Worm (Caenorhabditis elegans) whole organism, L3 larva: ENCODE results near the gene fbxc-17.
"Not testable (repeated sequence)": the region's sequence is repeated elsewhere in the genome, so short reads cannot be mapped to it uniquely, and the experiment has no call there.

ENCODE experiments used
- R02D3.7 ChIP-seq: fragments of 150-350 bp; optimal IDR thresholded peaks from 2 replicates; lab custom pipeline; 2014; ENCODE audit warnings: missing biosample characterization, missing genetic modification characterization
- ZK546.5 ChIP-seq: sonication (generic microtip); optimal IDR thresholded peaks from 2 replicates; lab custom pipeline; 2017; ENCODE audit warnings: missing biosample characterization, missing genetic modification characterization
- ceh-16 ChIP-seq: sonication (generic microtip); optimal IDR thresholded peaks from 2 replicates; lab custom pipeline; 2017; ENCODE audit warnings: missing biosample characterization, missing genetic modification characterization
- ceh-9 ChIP-seq: sonication (generic microtip); optimal IDR thresholded peaks from 2 replicates; lab custom pipeline; 2018; ENCODE audit warnings: missing biosample characterization, missing genetic modification characterization
- daf-12 ChIP-seq: fragments of 150-350 bp; optimal IDR thresholded peaks from 2 replicates; lab custom pipeline; 2014; ENCODE audit warnings: missing biosample characterization, missing genetic modification reagents, missing genetic modification characterization
- egl-27 ChIP-seq: sonication (generic microtip); optimal IDR thresholded peaks from 4 replicates; lab custom pipeline; 2017; ENCODE audit warnings: missing biosample characterization, missing genetic modification reagents, missing genetic modification characterization
- egl-5 ChIP-seq: fragments of 150-350 bp; optimal IDR thresholded peaks from 2 replicates; lab custom pipeline; 2017; ENCODE audit warnings: missing biosample characterization, missing genetic modification reagents, missing genetic modification characterization, inconsistent platforms
- elt-1 ChIP-seq: fragments of 150-350 bp; optimal IDR thresholded peaks from 2 replicates; lab custom pipeline; 2014; ENCODE audit warnings: missing biosample characterization, missing genetic modification characterization
- elt-3 ChIP-seq, 3 experiments: fragments of 150-350 bp in 1 of 3; sonication (generic microtip) in 2 of 3; optimal IDR thresholded peaks; 2 replicates in 2 of 3; 4 replicates in 1 of 3; lab custom pipeline; 2014 to 2017; ENCODE audit warnings: missing biosample characterization in 3 of 3, missing genetic modification characterization in 3 of 3
- eor-1 ChIP-seq, 2 experiments: fragments of 150-350 bp; optimal IDR thresholded peaks; 2 replicates each; lab custom pipeline; 2014 to 2018; ENCODE audit warnings: missing biosample characterization in 2 of 2, missing genetic modification characterization in 2 of 2
- fkh-10 ChIP-seq: sonication (generic microtip); optimal IDR thresholded peaks from 2 replicates; lab custom pipeline; 2017; ENCODE audit warnings: missing biosample characterization, missing genetic modification reagents, missing genetic modification characterization
- fos-1 ChIP-seq: fragments of 150-350 bp; optimal IDR thresholded peaks from 2 replicates; lab custom pipeline; 2014; ENCODE audit warnings: missing biosample characterization, missing genetic modification characterization
- jun-1 ChIP-seq: fragments of 150-350 bp; optimal IDR thresholded peaks from 2 replicates; lab custom pipeline; 2014; ENCODE audit warnings: missing biosample characterization, missing genetic modification reagents, missing genetic modification characterization
- lin-39 ChIP-seq: fragments of 150-350 bp; optimal IDR thresholded peaks from 2 replicates; lab custom pipeline; 2018; ENCODE audit warnings: missing biosample characterization, missing genetic modification reagents, missing genetic modification characterization
- mdl-1 ChIP-seq: fragments of 150-350 bp; optimal IDR thresholded peaks from 2 replicates; lab custom pipeline; 2014; ENCODE audit warnings: missing biosample characterization, missing genetic modification characterization
- nhr-12 ChIP-seq: fragments of 150-350 bp; optimal IDR thresholded peaks from 2 replicates; lab custom pipeline; 2014; ENCODE audit warnings: missing biosample characterization, missing genetic modification characterization
- nhr-23 ChIP-seq: fragments of 150-350 bp; optimal IDR thresholded peaks from 2 replicates; lab custom pipeline; 2014; ENCODE audit warnings: missing biosample characterization, missing genetic modification reagents, missing genetic modification characterization
- nhr-237 ChIP-seq: fragments of 150-350 bp; optimal IDR thresholded peaks from 2 replicates; lab custom pipeline; 2014; ENCODE audit warnings: missing biosample characterization, missing genetic modification characterization
- nhr-25 ChIP-seq: sonication (generic microtip); optimal IDR thresholded peaks from 2 replicates; lab custom pipeline; 2017; ENCODE audit warnings: missing biosample characterization, missing genetic modification characterization
- nhr-43 ChIP-seq: sonication (generic microtip); optimal IDR thresholded peaks from 2 replicates; lab custom pipeline; 2016; ENCODE audit warnings: mild to moderate bottlenecking, missing genetic modification characterization, missing compliant biosample characterization; ENCODE audit not compliant: poor library complexity, severe bottlenecking
- nhr-67 ChIP-seq: fragments of 150-350 bp; optimal IDR thresholded peaks from 2 replicates; lab custom pipeline; 2014; ENCODE audit warnings: missing biosample characterization, missing genetic modification characterization
- nhr-76 ChIP-seq: fragments of 150-350 bp; sonication (generic microtip); optimal IDR thresholded peaks from 5 replicates; lab custom pipeline; 2014; ENCODE audit warnings: missing biosample characterization, missing genetic modification characterization
- nhr-77 ChIP-seq: fragments of 150-350 bp; optimal IDR thresholded peaks from 2 replicates; lab custom pipeline; 2014; ENCODE audit warnings: missing biosample characterization, missing genetic modification characterization
- sea-2 ChIP-seq: fragments of 150-350 bp; sonication (generic microtip); optimal IDR thresholded peaks from 4 replicates; lab custom pipeline; 2014; ENCODE audit warnings: missing biosample characterization, missing genetic modification reagents, missing genetic modification characterization
- skn-1 ChIP-seq: fragments of 150-350 bp; optimal IDR thresholded peaks from 2 replicates; lab custom pipeline; 2014; ENCODE audit warnings: missing biosample characterization, missing genetic modification characterization
- snpc-4 ChIP-seq: fragments of 150-350 bp; optimal IDR thresholded peaks from 2 replicates; lab custom pipeline; 2014; ENCODE audit warnings: missing biosample characterization, missing genetic modification characterization
- tbx-2 ChIP-seq: sonication (generic microtip); optimal IDR thresholded peaks from 2 replicates; lab custom pipeline; 2016; ENCODE audit warnings: mild to moderate bottlenecking, missing genetic modification characterization, missing compliant biosample characterization
- unc-62 ChIP-seq: fragments of 150-350 bp; sonication (generic microtip); optimal IDR thresholded peaks from 4 replicates; lab custom pipeline; 2014; ENCODE audit warnings: missing biosample characterization, missing genetic modification reagents, missing genetic modification characterization

The fbxc-17 gene

DNA sequence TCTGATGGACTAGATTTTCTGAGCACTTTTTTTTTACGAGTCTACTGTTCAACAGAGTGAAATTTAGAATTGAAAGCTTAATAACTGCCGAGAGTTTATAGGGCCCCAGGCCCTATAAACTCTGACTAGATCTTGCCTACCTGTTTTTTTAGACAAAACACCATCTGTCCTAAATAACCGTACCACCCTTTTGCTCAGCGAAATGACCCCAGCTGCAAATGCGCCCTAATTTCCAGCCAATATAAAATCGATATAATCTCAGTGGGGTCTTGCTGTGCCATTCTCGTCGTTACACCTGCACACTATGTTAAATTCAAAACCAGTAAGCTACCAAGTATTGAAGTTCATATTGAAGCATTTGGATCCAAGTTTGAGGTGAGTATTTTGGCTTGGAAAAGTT is 5.0 kb downstream of the fbxc-17 start, which contains the start of gene fbxc-14:
TSS of gene fbxc-14 (plus strand) at position 301 of the 400 bp plus-strand sequence.
- TF ChIP-seq snpc-4 (tag; lab: Kevin White, UChicago) (no peak), elt-3 (tag; optimal IDR thresholded peaks at IDR 0.05; lab: Kevin White, UChicago) (no peak), lin-39 (no peak), elt-1 (tag; lab: Kevin White, UChicago) (no peak), nhr-43 (tag; lab: Kevin White, UChicago) (no peak)

DNA sequence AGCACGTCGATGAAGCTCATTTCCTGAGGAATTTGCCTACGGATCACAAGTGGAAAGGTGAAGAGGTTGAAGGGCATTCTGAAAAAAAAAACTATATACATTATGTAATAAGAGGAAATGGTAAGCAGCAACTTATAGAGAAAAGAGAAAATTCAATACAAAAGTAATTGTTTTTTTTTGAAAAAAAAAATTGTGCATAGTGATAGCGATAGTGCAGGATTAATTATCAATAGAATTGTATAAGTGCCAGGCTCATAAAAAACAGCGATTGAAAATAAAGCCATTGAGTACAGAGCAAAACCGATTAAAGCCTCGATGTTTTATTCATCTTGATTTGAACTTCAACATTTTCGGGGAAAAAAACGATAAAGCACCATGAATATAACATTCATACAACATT is 6.2 kb downstream of the fbxc-17 start, which contains the start of gene C32B5.15:
TSS of gene C32B5.15 (minus strand) at position 101 of the 400 bp plus-strand sequence.
- TF ChIP-seq unc-62 (GFP tag; lab: Kevin White, UChicago) (no peak), fos-1 (tag; lab: Kevin White, UChicago) (no peak), R02D3.7 (tag; lab: Kevin White, UChicago) (no peak), egl-5 (tag; lab: Kevin White, UChicago) (no peak), nhr-76 (tag; lab: Kevin White, UChicago) (no peak), nhr-12 (tag; lab: Kevin White, UChicago) (no peak), nhr-25 (tag; lab: Kevin White, UChicago) (no peak), sea-2 (GFP tag; lab: Kevin White, UChicago) (no peak), elt-1 (tag; lab: Kevin White, UChicago) (no peak), nhr-67 (tag; lab: Kevin White, UChicago) (no peak), jun-1 (no peak), nhr-77 (tag; lab: Kevin White, UChicago) (no peak)

DNA sequence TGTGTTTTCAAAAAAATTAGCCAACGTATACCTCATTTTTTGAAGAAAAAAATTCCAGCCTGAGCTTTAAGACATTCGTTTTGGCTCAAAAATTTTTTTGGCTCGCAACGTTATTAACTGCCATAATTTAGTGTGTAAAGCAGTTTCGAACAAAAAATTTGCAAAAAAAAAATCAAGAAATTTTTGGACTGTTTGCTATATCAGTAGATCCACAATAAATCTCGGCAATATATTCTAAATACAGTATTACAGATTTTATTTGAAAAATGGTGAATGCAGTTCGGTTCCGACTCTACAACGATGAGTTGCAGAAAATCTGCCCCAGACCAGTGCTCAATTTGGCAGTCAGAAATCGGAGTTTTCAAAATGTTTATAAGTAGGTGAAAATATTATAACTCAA is 10.9 kb downstream of the fbxc-17 start, which contains the start of gene C32B5.6:
TSS of gene C32B5.6 (plus strand) at position 301 of the 400 bp plus-strand sequence.
- TF ChIP-seq nhr-23 (tag; lab: Kevin White, UChicago); lin-39; ceh-9: not testable (repeated sequence)

DNA sequence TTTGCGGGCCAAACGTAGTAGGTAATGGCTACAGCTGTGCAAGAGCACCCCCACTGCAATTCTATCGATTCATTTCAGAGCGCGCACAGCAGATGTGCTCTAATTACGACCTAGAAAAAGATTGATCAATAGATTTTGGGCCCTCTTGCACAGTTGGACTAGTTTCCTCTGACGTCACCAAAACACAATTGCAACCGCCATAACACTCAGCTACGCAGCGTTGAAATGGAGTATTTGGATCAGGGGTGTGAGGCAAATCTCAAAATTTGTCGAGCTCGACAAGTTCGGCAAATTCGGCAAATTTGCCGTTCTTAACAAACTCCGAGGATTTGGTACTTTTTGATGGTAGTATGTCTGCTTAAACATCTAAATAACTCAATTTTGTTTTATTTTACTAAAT is 12.1 kb downstream of the fbxc-17 start, which contains the start of gene fbxc-18:
TSS of gene fbxc-18 (minus strand) at position 101 of the 400 bp plus-strand sequence.
- TF ChIP-seq eor-1 (tag; optimal IDR thresholded peaks at IDR 0.05; lab: Kevin White, UChicago); jun-1; fkh-10 (GFP tag; lab: Kevin White, UChicago): not testable (repeated sequence)

DNA sequence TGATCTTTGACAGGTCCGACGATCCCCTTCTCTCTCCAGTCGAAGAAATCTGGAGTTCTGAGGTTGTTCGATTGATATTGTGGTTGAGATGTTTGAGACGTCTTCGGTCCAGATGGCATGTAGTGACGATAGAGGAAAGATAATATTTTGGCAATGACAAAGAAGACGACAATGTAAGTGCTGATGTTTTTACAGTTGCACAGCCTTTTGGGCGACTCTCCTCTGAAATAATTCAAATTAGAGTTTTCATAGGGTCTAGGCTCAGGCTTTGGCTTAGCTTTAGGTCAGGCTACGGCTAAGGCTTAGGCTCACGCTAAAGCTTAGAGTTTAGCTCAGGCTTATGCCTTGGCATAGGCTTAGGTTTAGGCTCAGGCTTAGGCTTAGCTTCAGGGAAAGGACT is 17.1 kb downstream of the fbxc-17 start, which contains the start of gene C32B5.13:
TSS of gene C32B5.13 (minus strand) at position 101 of the 400 bp plus-strand sequence.
- TF ChIP-seq ceh-16 (tag; lab: Kevin White, UChicago) (no peak), fos-1 (tag; lab: Kevin White, UChicago) (no peak), skn-1 (no peak), nhr-43 (tag; lab: Kevin White, UChicago) (no peak), fkh-10 (GFP tag; lab: Kevin White, UChicago) (no peak)

DNA sequence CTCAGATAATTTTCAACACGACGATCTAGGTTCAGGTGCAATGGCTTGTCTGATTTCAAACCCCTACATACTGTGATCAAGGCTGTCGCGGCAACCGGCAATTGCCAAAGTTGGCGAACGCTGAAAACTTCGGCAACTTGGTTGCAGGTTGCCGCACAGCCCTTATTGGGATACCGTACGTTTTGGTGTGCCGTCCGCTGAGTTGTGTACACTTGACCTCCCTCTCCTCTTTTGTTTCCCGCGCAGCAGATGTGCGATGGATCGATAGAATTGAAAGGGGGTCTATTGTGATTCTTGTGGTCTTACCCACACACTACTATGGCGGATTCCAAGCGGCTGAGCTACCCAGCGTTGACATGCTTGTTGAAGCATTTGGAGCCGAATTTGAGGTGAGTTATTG is 18.8 kb downstream of the fbxc-17 start, which contains the start of the genes C32B5.18 and C32B5.7:
TSS of gene C32B5.18 (plus strand) at position 301 of the 400 bp plus-strand sequence.
TSS of gene C32B5.7 (plus strand) at position 311 of the 400 bp plus-strand sequence.
- TF ChIP-seq daf-12 (tag; lab: Kevin White, UChicago) = no peak

DNA sequence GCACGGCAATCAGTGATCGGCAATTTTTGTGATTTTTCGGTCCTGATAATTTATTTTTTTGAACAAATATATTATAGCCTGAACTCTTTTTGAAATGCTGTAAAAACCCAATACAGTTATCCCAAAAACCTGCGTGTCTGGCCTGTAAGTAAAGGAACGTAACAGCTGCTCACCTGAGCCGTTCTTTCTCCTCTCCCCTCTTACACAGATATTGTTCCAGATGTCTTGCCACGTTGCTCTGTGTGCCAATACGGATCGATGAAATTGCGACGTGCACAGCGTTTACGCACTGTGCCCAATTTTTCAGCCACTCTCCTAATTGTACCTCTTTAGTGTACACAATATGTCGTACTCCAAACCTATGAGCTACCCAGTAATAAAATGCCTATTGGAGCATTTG is 20.4 kb downstream of the fbxc-17 start, which contains the start of gene sdz-4:
TSS of gene sdz-4 (plus strand) at position 301 of the 400 bp plus-strand sequence.
- TF ChIP-seq nhr-23 (tag; lab: Kevin White, UChicago) (no peak), egl-27 (tag; lab: Kevin White, UChicago) (no peak), nhr-237 (tag; lab: Kevin White, UChicago) (no peak), mdl-1 (tag; lab: Kevin White, UChicago) (no peak), fos-1 (tag; lab: Kevin White, UChicago) (no peak), tbx-2 (tag; lab: Kevin White, UChicago) (no peak), fkh-10 (GFP tag; lab: Kevin White, UChicago) (no peak), lin-39 (no peak), R02D3.7 (tag; lab: Kevin White, UChicago) (no peak), ZK546.5 (no peak), nhr-76 (tag; lab: Kevin White, UChicago) (no peak), snpc-4 (tag; lab: Kevin White, UChicago) (no peak), sea-2 (GFP tag; lab: Kevin White, UChicago) (no peak)
